Worm (Caenorhabditis elegans) whole organism, L2 larva: ENCODE results near the gene R12B2.7.

ENCODE experiments used
- C34F6.9 ChIP-seq: fragments of 150-350 bp; optimal IDR thresholded peaks from 2 replicates; lab custom pipeline; 2014; ENCODE audit warnings: missing biosample characterization, missing genetic modification characterization
- F13H6.1 ChIP-seq: sonication (generic microtip); optimal IDR thresholded peaks from 2 replicates; lab custom pipeline; 2016; ENCODE audit warnings: missing genetic modification characterization, missing compliant biosample characterization
- R02D3.7 ChIP-seq: fragments of 150-350 bp; optimal IDR thresholded peaks from 2 replicates; lab custom pipeline; 2014; ENCODE audit warnings: missing biosample characterization, missing genetic modification characterization
- Y55F3AM.14 ChIP-seq: fragments of 200-800 bp; sonication (Bioruptor generic); optimal IDR thresholded peaks from 2 replicates; lab custom pipeline; 2018; ENCODE audit warnings: mild to moderate bottlenecking, missing genetic modification characterization, missing compliant biosample characterization
- aly-2 ChIP-seq: fragments of 150-350 bp; optimal IDR thresholded peaks from 2 replicates; lab custom pipeline; 2014; ENCODE audit warnings: missing biosample characterization, missing genetic modification characterization
- blmp-1 ChIP-seq: sonication (generic microtip); optimal IDR thresholded peaks from 2 replicates; lab custom pipeline; 2017; ENCODE audit warnings: missing genetic modification characterization, mild to moderate bottlenecking, missing compliant biosample characterization, antibody characterized with exemption, moderate library complexity; ENCODE audit not compliant: insufficient read depth
- ceh-16 ChIP-seq: fragments of 150-350 bp; optimal IDR thresholded peaks from 2 replicates; lab custom pipeline; 2014; ENCODE audit warnings: missing biosample characterization, missing genetic modification characterization
- crh-2 ChIP-seq: sonication (generic microtip); optimal IDR thresholded peaks from 2 replicates; lab custom pipeline; 2017; ENCODE audit warnings: missing biosample characterization, missing genetic modification characterization
- dmd-4 ChIP-seq: sonication (generic microtip); optimal IDR thresholded peaks from 2 replicates; lab custom pipeline; 2017; ENCODE audit warnings: missing biosample characterization, missing genetic modification characterization
- egl-27 ChIP-seq: sonication (generic microtip); optimal IDR thresholded peaks from 3 replicates; lab custom pipeline; 2017; ENCODE audit warnings: missing biosample characterization, missing genetic modification reagents, missing genetic modification characterization
- elt-3 ChIP-seq: sonication (generic microtip); optimal IDR thresholded peaks from 2 replicates; lab custom pipeline; 2017; ENCODE audit warnings: missing biosample characterization, missing genetic modification characterization
- fos-1 ChIP-seq: fragments of 150-350 bp; optimal IDR thresholded peaks from 2 replicates; lab custom pipeline; 2014; ENCODE audit warnings: missing biosample characterization, missing genetic modification characterization
- lin-11 ChIP-seq: fragments of 150-350 bp; sonication (generic microtip); optimal IDR thresholded peaks from 2 replicates; lab custom pipeline; 2014; ENCODE audit warnings: missing biosample characterization, missing genetic modification characterization, inconsistent platforms, mixed read lengths
- lin-13 ChIP-seq: fragments of 150-350 bp; optimal IDR thresholded peaks from 2 replicates; lab custom pipeline; 2014; ENCODE audit warnings: missing biosample characterization, missing genetic modification reagents, missing genetic modification characterization
- lin-39 ChIP-seq: fragments of 150-350 bp; optimal IDR thresholded peaks from 2 replicates; lab custom pipeline; 2014; ENCODE audit warnings: missing biosample characterization, missing genetic modification reagents, missing genetic modification characterization
- lsy-2 ChIP-seq, 2 experiments: fragments of 150-350 bp in 1 of 2; sonication (generic microtip) in 1 of 2; optimal IDR thresholded peaks; 2 replicates each; lab custom pipeline; 2014 to 2017; ENCODE audit warnings: missing biosample characterization in 2 of 2, missing genetic modification characterization in 2 of 2
- mdl-1 ChIP-seq, 2 experiments: fragments of 150-350 bp in 1 of 2; sonication (generic microtip) in 1 of 2; optimal IDR thresholded peaks; 2 replicates each; lab custom pipeline; 2017; ENCODE audit warnings: missing biosample characterization in 2 of 2, missing genetic modification characterization in 2 of 2
- nhr-10 ChIP-seq: sonication (generic microtip); optimal IDR thresholded peaks from 2 replicates; lab custom pipeline; 2017; ENCODE audit warnings: missing biosample characterization, missing genetic modification characterization
- nhr-12 ChIP-seq: fragments of 150-350 bp; optimal IDR thresholded peaks from 2 replicates; lab custom pipeline; 2014; ENCODE audit warnings: missing biosample characterization, missing genetic modification characterization
- nhr-129 ChIP-seq: fragments of 150-350 bp; optimal IDR thresholded peaks from 2 replicates; lab custom pipeline; 2014; ENCODE audit warnings: missing biosample characterization, missing genetic modification characterization
- nhr-237 ChIP-seq: fragments of 150-350 bp; optimal IDR thresholded peaks from 2 replicates; lab custom pipeline; 2014; ENCODE audit warnings: missing biosample characterization, missing genetic modification characterization
- nhr-25 ChIP-seq: fragments of 150-350 bp; sonication (generic microtip); optimal IDR thresholded peaks from 3 replicates; lab custom pipeline; 2014; ENCODE audit warnings: missing biosample characterization, missing genetic modification characterization
- nhr-6 ChIP-seq: fragments of 150-350 bp; optimal IDR thresholded peaks from 2 replicates; lab custom pipeline; 2014; ENCODE audit warnings: missing biosample characterization, missing genetic modification characterization
- nhr-77 ChIP-seq: fragments of 150-350 bp; optimal IDR thresholded peaks from 2 replicates; lab custom pipeline; 2014; ENCODE audit warnings: missing biosample characterization, missing genetic modification characterization
- sem-4 ChIP-seq: fragments of 150-350 bp; optimal IDR thresholded peaks from 2 replicates; lab custom pipeline; 2014; ENCODE audit warnings: missing biosample characterization, missing genetic modification reagents, missing genetic modification characterization
- skn-1 ChIP-seq: sonication (generic microtip); optimal IDR thresholded peaks from 2 replicates; lab custom pipeline; 2017; ENCODE audit warnings: missing biosample characterization, missing genetic modification characterization
- sma-3 ChIP-seq: sonication (generic microtip); optimal IDR thresholded peaks from 2 replicates; lab custom pipeline; 2016; ENCODE audit warnings: missing genetic modification reagents, missing genetic modification characterization, missing compliant biosample characterization
- sma-9 ChIP-seq, 2 experiments: fragments of 150-350 bp in 1 of 2; sonication (generic microtip) in 1 of 2; optimal IDR thresholded peaks; 2 replicates each; lab custom pipeline; 2014 to 2016; ENCODE audit warnings: missing genetic modification characterization in 2 of 2, mild to moderate bottlenecking in 1 of 2, missing biosample characterization in 1 of 2, missing compliant biosample characterization in 1 of 2, missing genetic modification reagents in 1 of 2, moderate library complexity in 1 of 2
- snpc-4 ChIP-seq: fragments of 150-350 bp; optimal IDR thresholded peaks from 2 replicates; lab custom pipeline; 2014; ENCODE audit warnings: missing biosample characterization, missing genetic modification characterization
- unc-39 ChIP-seq: fragments of 150-350 bp; optimal IDR thresholded peaks from 2 replicates; lab custom pipeline; 2014; ENCODE audit warnings: missing biosample characterization, missing genetic modification characterization
- unc-55 ChIP-seq: fragments of 150-350 bp; sonication (generic microtip); optimal IDR thresholded peaks from 3 replicates; lab custom pipeline; 2014; ENCODE audit warnings: missing biosample characterization, missing genetic modification reagents, missing genetic modification characterization
- zag-1 ChIP-seq: fragments of 150-350 bp; optimal IDR thresholded peaks from 2 replicates; lab custom pipeline; 2014; ENCODE audit warnings: missing biosample characterization, missing genetic modification characterization
- ztf-1 ChIP-seq: fragments of 200-800 bp; sonication (Bioruptor generic); conservative IDR thresholded peaks from 2 replicates; pipeline ENCODE4 v1.3.6; 2022; ENCODE audit warnings: missing genetic modification characterization, missing compliant biosample characterization
- ztf-11 ChIP-seq: sonication (generic microtip); optimal IDR thresholded peaks from 2 replicates; lab custom pipeline; 2017; ENCODE audit warnings: missing biosample characterization, missing genetic modification characterization
- ztf-4 ChIP-seq: fragments of 150-350 bp; optimal IDR thresholded peaks from 2 replicates; lab custom pipeline; 2014; ENCODE audit warnings: missing biosample characterization, missing genetic modification characterization

Gene R12B2.7

ce11 chrIII:5823617-5824016 lies 8.8 kb downstream of the R12B2.7 start, which contains the start of gene R12B2.8:
TSS of gene R12B2.8 (plus strand) at chrIII:5823917.
- TF ChIP-seq nhr-129 (tag; lab: Kevin White, UChicago) = no peak
- TF ChIP-seq lin-39 (tag; lab: Kevin White, UChicago) = no peak
- no peak for TF ChIP-seq egl-27
- TF ChIP-seq sem-4 (tag; lab: Kevin White, UChicago) = no peak

DNA sequence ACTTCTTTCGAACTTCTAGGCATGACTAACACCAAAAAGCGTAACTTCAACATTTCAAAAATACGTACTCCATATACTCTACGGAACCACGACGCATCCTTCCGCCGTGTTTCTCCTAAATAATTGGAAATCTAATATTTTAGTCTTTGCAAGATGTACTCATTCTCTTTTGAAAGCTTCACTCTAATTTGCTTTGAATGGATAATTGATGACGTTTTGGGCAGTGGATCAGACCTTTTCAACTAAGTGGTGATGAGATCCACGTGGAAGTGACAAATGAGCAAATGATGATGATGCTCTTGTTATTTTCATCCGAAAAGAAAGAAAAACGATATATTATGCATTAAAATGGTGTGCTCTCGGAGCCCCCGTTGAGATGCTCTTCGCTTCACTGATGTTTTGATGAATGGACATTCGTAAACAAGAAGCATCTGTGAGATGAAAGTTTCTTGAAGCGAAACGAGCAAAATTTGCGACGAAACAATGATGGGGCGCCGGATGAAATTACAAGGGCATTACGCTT lies 9.7 kb downstream of the R12B2.7 start:
- TF ChIP-seq blmp-1 (tag; lab: Kevin White, UChicago) (no peak), lin-11 (tag; lab: Kevin White, UChicago) (no peak), ceh-16 (tag; lab: Kevin White, UChicago) (no peak), sem-4 (tag; lab: Kevin White, UChicago) (no peak), unc-39 (tag; lab: Kevin White, UChicago) (no peak), sma-9 (GFP tag; optimal IDR thresholded peaks at IDR 0.05; lab: Kevin White, UChicago) (no peak), sma-9 (tag; optimal IDR thresholded peaks at IDR 0.05; lab: Kevin White, UChicago) (no peak), nhr-25 (no peak), crh-2 (peak; percentile 4), ztf-1 (GFP tag; lab: Robert Waterston, UW) (no peak), dmd-4 (no peak), nhr-129 (tag; lab: Kevin White, UChicago) (no peak), Y55F3AM.14 (GFP tag; lab: Kevin White, UChicago) (no peak), zag-1 (tag; lab: Kevin White, UChicago) (peak; percentile 18), nhr-10 (tag; lab: Kevin White, UChicago) (no peak), sma-3 (GFP tag; lab: Kevin White, UChicago) (no peak), nhr-77 (tag; lab: Kevin White, UChicago) (no peak), fos-1 (no peak), nhr-237 (no peak), unc-55 (GFP tag; lab: Kevin White, UChicago) (peak; percentile 3), egl-27 (no peak)

- no peak for TF ChIP-seq nhr-237
- no peak for TF ChIP-seq lin-13
- TF ChIP-seq zag-1 (tag; lab: Kevin White, UChicago) = peak; percentile 3
- no peak for TF ChIP-seq nhr-77 (tag; lab: Kevin White, UChicago)
- no peak for TF ChIP-seq R02D3.7 (tag; lab: Kevin White, UChicago)
- no peak for TF ChIP-seq aly-2 (tag; lab: Kevin White, UChicago)
- no peak for TF ChIP-seq ztf-4 (tag; lab: Kevin White, UChicago)
- TF ChIP-seq nhr-12 = no peak
- no peak for TF ChIP-seq lsy-2 (tag; optimal IDR thresholded peaks at IDR 0.05; lab: Kevin White, UChicago)
- TF ChIP-seq C34F6.9 (tag; lab: Kevin White, UChicago) = peak; percentile 15
- TF ChIP-seq mdl-1 (tag; optimal IDR thresholded peaks at IDR 0.05; lab: Kevin White, UChicago) = no peak
- peak; percentile 48 for TF ChIP-seq F13H6.1
These were observed 12.1 kb downstream of the R12B2.7 start for ce11 chrIII:5826895-5827437.

DNA sequence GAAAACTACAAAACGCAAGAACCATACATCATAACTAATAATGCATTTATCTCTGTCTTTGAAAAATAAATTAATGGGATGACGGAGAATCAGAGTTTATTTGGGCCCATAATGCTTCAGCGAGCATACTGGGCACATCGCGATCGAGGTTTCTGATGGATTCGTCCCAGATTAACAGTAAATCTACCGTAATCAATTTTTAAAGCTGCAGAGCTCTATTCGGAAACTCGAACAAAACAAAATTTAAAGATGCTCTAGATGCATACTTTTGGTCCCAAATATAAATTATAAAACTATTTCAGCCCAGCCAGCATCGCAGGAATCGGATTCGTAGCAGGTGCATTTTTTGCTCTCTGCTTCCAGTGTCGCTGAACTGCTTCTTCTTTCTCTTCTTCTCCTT lies 13.2 kb downstream of the R12B2.7 start:
- TF ChIP-seq ztf-11 (tag; lab: Kevin White, UChicago) (no peak), Y55F3AM.14 (GFP tag; lab: Kevin White, UChicago) (no peak), nhr-6 (no peak), elt-3 (tag; lab: Kevin White, UChicago) (no peak), blmp-1 (tag; lab: Kevin White, UChicago) (no peak), lin-39 (tag; lab: Kevin White, UChicago) (no peak), unc-55 (GFP tag; lab: Kevin White, UChicago) (no peak), sma-9 (GFP tag; optimal IDR thresholded peaks at IDR 0.05; lab: Kevin White, UChicago) (no peak), sma-9 (tag; optimal IDR thresholded peaks at IDR 0.05; lab: Kevin White, UChicago) (no peak), sem-4 (tag; lab: Kevin White, UChicago) (no peak), skn-1 (tag; lab: Kevin White, UChicago) (no peak), snpc-4 (tag; lab: Kevin White, UChicago) (no peak), crh-2 (no peak)
